Worm (Caenorhabditis elegans) whole organism, mixed stage, embryonic: Measurements from ENCODE around the gene pod-2.

Experiments
- M03D4.4 ChIP-seq: sonication (generic microtip); optimal IDR thresholded peaks from 2 replicates; lab custom pipeline; 2017; ENCODE audit warnings: mild to moderate bottlenecking, missing genetic modification characterization, missing compliant biosample characterization
- bed-3 ChIP-seq: fragments of 200-800 bp; sonication (Bioruptor generic); optimal IDR thresholded peaks from 3 replicates; lab custom pipeline; 2018; ENCODE audit warnings: mild to moderate bottlenecking, missing genetic modification characterization, moderate library complexity, missing compliant biosample characterization
- blmp-1 ChIP-seq: fragments of 150-350 bp; optimal IDR thresholded peaks from 2 replicates; lab custom pipeline; 2014; ENCODE audit warnings: missing biosample characterization, missing genetic modification characterization
- ceh-39 ChIP-seq: fragments of 150-350 bp; optimal IDR thresholded peaks from 2 replicates; lab custom pipeline; 2014; ENCODE audit warnings: missing biosample characterization, missing genetic modification characterization
- ceh-43 ChIP-seq: fragments of 200-800 bp; sonication (Bioruptor generic); optimal IDR thresholded peaks from 2 replicates; lab custom pipeline; 2018; ENCODE audit warnings: mild to moderate bottlenecking, missing genetic modification characterization, moderate library complexity, missing compliant biosample characterization
- ceh-83 ChIP-seq: fragments of 200-800 bp; sonication (Bioruptor generic); optimal IDR thresholded peaks from 2 replicates; lab custom pipeline; 2018; ENCODE audit warnings: mild to moderate bottlenecking, missing genetic modification characterization, missing compliant biosample characterization
- ces-1 ChIP-seq: fragments of 150-350 bp; optimal IDR thresholded peaks from 2 replicates; lab custom pipeline; 2014; ENCODE audit warnings: missing biosample characterization, missing genetic modification reagents, missing genetic modification characterization
- cnd-1 ChIP-seq: fragments of 200-800 bp; sonication (Bioruptor generic); optimal IDR thresholded peaks from 2 replicates; lab custom pipeline; 2018; ENCODE audit warnings: mild to moderate bottlenecking, missing genetic modification characterization, missing compliant biosample characterization
- elt-3 ChIP-seq: fragments of 150-350 bp; optimal IDR thresholded peaks from 2 replicates; lab custom pipeline; 2014; ENCODE audit warnings: missing biosample characterization, missing genetic modification characterization
- ham-2 ChIP-seq: fragments of 200-800 bp; sonication (Bioruptor generic); optimal IDR thresholded peaks from 2 replicates; lab custom pipeline; 2018; ENCODE audit warnings: mild to moderate bottlenecking, missing genetic modification characterization, missing compliant biosample characterization
- hlh-1 ChIP-seq: fragments of 150-350 bp; optimal IDR thresholded peaks from 2 replicates; lab custom pipeline; 2014; ENCODE audit warnings: missing biosample characterization, missing genetic modification reagents, missing genetic modification characterization
- lin-13 ChIP-seq: fragments of 150-350 bp; optimal IDR thresholded peaks from 2 replicates; lab custom pipeline; 2014; ENCODE audit warnings: missing biosample characterization, missing genetic modification characterization
- lin-32 ChIP-seq: fragments of 200-800 bp; sonication (Bioruptor generic); optimal IDR thresholded peaks from 2 replicates; lab custom pipeline; 2018; ENCODE audit warnings: mild to moderate bottlenecking, missing genetic modification characterization, missing compliant biosample characterization
- mab-5 ChIP-seq: fragments of 150-350 bp; optimal IDR thresholded peaks from 2 replicates; lab custom pipeline; 2014; ENCODE audit warnings: missing biosample characterization, missing genetic modification characterization
- mep-1 ChIP-seq: fragments of 150-350 bp; optimal IDR thresholded peaks from 2 replicates; lab custom pipeline; 2017; ENCODE audit warnings: missing biosample characterization, missing genetic modification reagents, missing genetic modification characterization, inconsistent platforms
- mls-2 ChIP-seq: sonication (generic microtip); optimal IDR thresholded peaks from 2 replicates; lab custom pipeline; 2016; ENCODE audit warnings: mild to moderate bottlenecking, missing genetic modification characterization, moderate library complexity, missing compliant biosample characterization
- nhr-12 ChIP-seq: fragments of 150-350 bp; optimal IDR thresholded peaks from 2 replicates; lab custom pipeline; 2014; ENCODE audit warnings: missing biosample characterization, missing genetic modification characterization
- nhr-2 ChIP-seq: fragments of 150-350 bp; optimal IDR thresholded peaks from 2 replicates; lab custom pipeline; 2014; ENCODE audit warnings: missing biosample characterization, missing genetic modification characterization
- nhr-237 ChIP-seq: fragments of 150-350 bp; optimal IDR thresholded peaks from 2 replicates; lab custom pipeline; 2014; ENCODE audit warnings: missing biosample characterization, missing genetic modification characterization
- nhr-76 ChIP-seq: sonication (generic microtip); optimal IDR thresholded peaks from 2 replicates; lab custom pipeline; 2017; ENCODE audit warnings: missing biosample characterization, missing genetic modification characterization
- pha-4 ChIP-seq: fragments of 150-350 bp; optimal IDR thresholded peaks from 2 replicates; lab custom pipeline; 2018; ENCODE audit warnings: missing biosample characterization, missing genetic modification reagents, missing genetic modification characterization
- sem-2 ChIP-seq: fragments of 200-800 bp; sonication (Bioruptor generic); optimal IDR thresholded peaks from 2 replicates; lab custom pipeline; 2018; ENCODE audit warnings: mild to moderate bottlenecking, missing genetic modification characterization, missing compliant biosample characterization
- snpc-4 ChIP-seq: fragments of 150-350 bp; optimal IDR thresholded peaks from 2 replicates; lab custom pipeline; 2014; ENCODE audit warnings: missing biosample characterization, missing genetic modification characterization
- sptf-1 ChIP-seq: sonication (generic microtip); optimal IDR thresholded peaks from 2 replicates; lab custom pipeline; 2017; ENCODE audit warnings: mild to moderate bottlenecking, missing genetic modification characterization, moderate library complexity, missing compliant biosample characterization
- tbx-8 ChIP-seq: fragments of 200-800 bp; sonication (Bioruptor generic); optimal IDR thresholded peaks from 2 replicates; lab custom pipeline; 2018; ENCODE audit warnings: mild to moderate bottlenecking, missing genetic modification characterization, moderate library complexity, missing compliant biosample characterization
- unc-120 ChIP-seq: sonication (generic microtip); optimal IDR thresholded peaks from 2 replicates; lab custom pipeline; 2017; ENCODE audit warnings: missing genetic modification characterization, missing compliant biosample characterization; ENCODE audit not compliant: poor library complexity, severe bottlenecking
- unc-39 ChIP-seq: fragments of 150-350 bp; optimal IDR thresholded peaks from 2 replicates; lab custom pipeline; 2014; ENCODE audit warnings: missing biosample characterization, missing genetic modification characterization
- unc-62 ChIP-seq: fragments of 150-350 bp; optimal IDR thresholded peaks from 2 replicates; lab custom pipeline; 2014; ENCODE audit warnings: missing biosample characterization, missing genetic modification reagents, missing genetic modification characterization
- ztf-11 ChIP-seq: fragments of 150-350 bp; optimal IDR thresholded peaks from 2 replicates; lab custom pipeline; 2014; ENCODE audit warnings: missing biosample characterization, missing genetic modification characterization

Gene pod-2

ce11 chrII:1114133-1114532 lies 22.5 kb upstream of the pod-2 start, which contains the start of gene lips-12:
TSS of gene lips-12 (minus strand) at chrII:1114233.
- TF ChIP-seq lin-13 (tag; lab: Kevin White, UChicago) (no peak), sptf-1 (no peak), ztf-11 (tag; lab: Kevin White, UChicago) (no peak), nhr-76 (tag; lab: Kevin White, UChicago) (no peak), tbx-8 (GFP tag; lab: Kevin White, UChicago) (no peak), blmp-1 (tag; lab: Kevin White, UChicago) (no peak)

DNA sequence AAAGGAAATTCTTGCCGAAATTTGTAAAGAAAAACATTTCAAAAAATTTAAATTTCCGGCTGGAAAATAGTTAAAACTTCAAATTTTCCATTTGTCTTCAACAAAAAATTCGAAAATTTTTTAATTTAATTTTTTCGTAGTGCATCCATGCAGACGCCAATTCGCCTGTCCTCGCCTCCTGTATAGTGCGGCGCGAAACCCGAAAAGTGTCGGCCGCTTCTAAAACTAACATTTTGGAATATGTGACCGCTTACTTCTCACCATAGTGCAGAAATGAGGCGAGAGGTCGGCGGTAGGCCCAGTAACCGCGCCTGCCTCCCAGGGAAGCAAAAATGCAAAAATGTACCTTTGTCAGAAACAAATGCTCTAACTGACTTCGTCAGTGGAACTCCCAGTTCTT lies 20.1 kb upstream of the pod-2 start:
- TF ChIP-seq nhr-2 (tag; lab: Kevin White, UChicago) (no peak), tbx-8 (GFP tag; lab: Kevin White, UChicago) (no peak), lin-13 (tag; lab: Kevin White, UChicago) (no peak), M03D4.4 (no peak), elt-3 (tag; lab: Kevin White, UChicago) (no peak), nhr-237 (tag; lab: Kevin White, UChicago) (no peak), unc-120 (tag; lab: Kevin White, UChicago) (no peak), snpc-4 (tag; lab: Kevin White, UChicago) (no peak), lin-32 (no peak), ceh-43 (GFP tag; lab: Kevin White, UChicago) (no peak)

DNA sequence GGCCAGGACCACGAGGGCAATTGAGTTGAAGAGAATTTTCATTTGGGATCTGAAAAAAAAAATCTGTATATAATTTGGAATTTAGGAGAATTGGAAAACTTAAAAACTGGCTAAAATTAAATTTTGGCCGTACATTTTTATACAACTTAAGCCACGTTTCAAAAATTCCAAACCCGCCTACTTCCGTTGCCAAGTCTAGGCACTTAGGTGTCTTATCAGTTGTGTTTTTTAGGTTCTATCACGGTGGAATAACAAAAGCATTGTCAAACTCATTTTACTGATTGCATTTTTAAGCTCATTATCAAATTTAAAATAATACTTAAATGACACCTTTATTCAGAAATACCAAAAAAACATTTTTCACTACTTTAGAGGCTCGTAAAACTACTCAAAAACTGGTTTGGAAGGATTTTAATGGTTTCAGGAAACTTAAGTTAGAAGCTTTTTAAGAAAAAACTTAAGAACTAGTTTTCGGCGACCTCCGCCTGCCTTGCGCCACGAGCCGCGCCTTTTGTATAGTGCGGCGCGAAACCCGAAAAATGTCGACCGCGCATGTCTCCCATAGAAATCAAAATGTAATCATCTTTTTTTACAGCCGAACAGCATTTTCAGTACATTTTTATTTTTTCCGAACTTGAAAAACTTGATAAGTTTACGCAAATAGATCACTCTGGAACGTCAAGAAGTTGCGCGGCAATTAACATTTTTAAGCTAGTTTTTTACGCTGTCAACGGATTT lies 18.4 kb upstream of the pod-2 start, which contains the start of gene lips-13:
lips-13 (minus strand) TSS at position 51 of the 738 bp plus-strand sequence.
- TF ChIP-seq ces-1 (GFP tag; lab: Kevin White, UChicago) (no peak), hlh-1 (no peak), mab-5 (tag; lab: Kevin White, UChicago) (no peak), nhr-12 (tag; lab: Kevin White, UChicago) (no peak), pha-4 (tag; lab: Kevin White, UChicago) (no peak)
- TF ChIP-seq, all 35 proteins: peak for 0

- TF ChIP-seq ceh-83 (GFP tag; lab: Kevin White, UChicago): no peak
- no peak for TF ChIP-seq mep-1 (tag; lab: Kevin White, UChicago)
- no peak for TF ChIP-seq bed-3 (GFP tag; lab: Kevin White, UChicago)
- no peak for TF ChIP-seq unc-39 (tag; lab: Kevin White, UChicago)
- TF ChIP-seq ztf-11 (tag; lab: Kevin White, UChicago): no peak
- TF ChIP-seq mls-2 (tag; lab: Kevin White, UChicago): no peak
- no peak for TF ChIP-seq sem-2
- TF ChIP-seq unc-62 (GFP tag; lab: Kevin White, UChicago): no peak
- no peak for TF ChIP-seq cnd-1
- no peak for TF ChIP-seq nhr-76 (tag; lab: Kevin White, UChicago)
- no peak for TF ChIP-seq M03D4.4
- no peak for TF ChIP-seq ham-2 (GFP tag; lab: Kevin White, UChicago)
- TF ChIP-seq, all 35 proteins: peak for 0
Measured at ce11 chrII:1123208-1123607, 13.4 kb upstream of the pod-2 start, which contains the start of the genes sut-1 and eri-3. TSS of gene sut-1 (minus strand) at chrII:1123265. TSS of gene eri-3 (plus strand) at chrII:1123534.

DNA sequence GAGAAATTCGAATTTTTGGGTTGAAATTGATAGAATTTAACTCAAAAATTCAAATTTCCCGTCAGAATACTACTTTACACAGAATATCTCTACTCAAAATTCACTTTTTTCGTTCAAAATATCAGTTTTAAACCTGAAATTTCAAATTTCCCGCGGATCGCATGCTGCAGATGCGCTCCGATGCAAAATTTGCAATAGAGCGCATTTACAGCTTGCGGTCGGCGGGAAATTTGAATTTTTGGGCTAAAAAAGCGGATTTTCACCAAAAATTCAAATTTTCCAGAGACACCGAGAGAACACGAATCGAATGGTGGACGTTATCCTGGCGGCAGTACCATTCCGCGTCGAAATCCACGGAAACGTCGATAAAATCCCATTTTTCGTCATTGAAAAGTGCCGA lies 11.8 kb upstream of the pod-2 start:
- TF ChIP-seq sptf-1 (no peak), ceh-39 (no peak)

DNA sequence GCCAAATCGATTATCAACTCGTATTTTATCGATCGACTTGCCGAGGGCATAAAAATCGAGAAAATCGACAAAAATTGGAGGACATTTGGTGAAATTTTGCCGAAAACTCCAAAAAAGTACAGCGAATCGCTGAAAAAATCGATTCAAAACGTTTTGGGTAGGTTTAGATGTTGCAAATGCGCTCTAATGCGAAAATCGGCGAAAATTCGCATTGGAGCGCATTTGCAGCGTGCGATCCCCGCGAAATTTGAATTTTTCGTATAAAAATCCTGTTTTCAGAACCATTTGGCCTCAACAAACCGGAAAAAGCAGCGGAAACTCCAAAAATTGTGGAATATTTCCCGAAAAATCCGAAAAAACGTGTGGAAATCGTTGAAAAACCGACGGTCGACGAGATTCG lies 10.1 kb upstream of the pod-2 start:
- TF ChIP-seq unc-120 (tag; lab: Kevin White, UChicago): no peak
- TF ChIP-seq nhr-237 (tag; lab: Kevin White, UChicago): no peak
- TF ChIP-seq sptf-1: no peak
- no peak for TF ChIP-seq snpc-4 (tag; lab: Kevin White, UChicago)
- TF ChIP-seq lin-13 (tag; lab: Kevin White, UChicago): no peak
- TF ChIP-seq ceh-43 (GFP tag; lab: Kevin White, UChicago): no peak
